Worm (Caenorhabditis elegans): Measurements from ENCODE around the gene sre-52.
A peak's percentile ranks its signal among the peaks of the same experiment; 100 is the strongest.

Gene sre-52

ce11 chrII:12339644-12340043 lies 4.1 kb downstream of the sre-52 start, which contains the start of gene sop-2:
Gene sop-2 (plus strand): TSS chrII:12339944.
- TF ChIP-seq skn-1 (tag; optimal IDR thresholded peaks at IDR 0.05) (no peak), mdl-1 (tag; optimal IDR thresholded peaks at IDR 0.05) (no peak), ZK546.5 (tag; optimal IDR thresholded peaks at IDR 0.05) (no peak), sma-3 (GFP tag; optimal IDR thresholded peaks at IDR 0.05) (no peak), nhr-10 (tag; optimal IDR thresholded peaks at IDR 0.05) (no peak), ztf-1 (GFP tag; conservative IDR thresholded peaks at IDR 0.05) (no peak), unc-55 (GFP tag; optimal IDR thresholded peaks at IDR 0.05) (no peak), unc-39 (tag; optimal IDR thresholded peaks at IDR 0.05) (no peak), aly-2 (tag; optimal IDR thresholded peaks at IDR 0.05) (no peak), F13H6.1 (tag; optimal IDR thresholded peaks at IDR 0.05) (no peak), C34F6.9 (tag; optimal IDR thresholded peaks at IDR 0.05) (no peak), nhr-23 (tag; optimal IDR thresholded peaks at IDR 0.05) (no peak), snpc-4 (tag; optimal IDR thresholded peaks at IDR 0.05) (no peak), nhr-77 (tag; optimal IDR thresholded peaks at IDR 0.05) (no peak)

DNA sequence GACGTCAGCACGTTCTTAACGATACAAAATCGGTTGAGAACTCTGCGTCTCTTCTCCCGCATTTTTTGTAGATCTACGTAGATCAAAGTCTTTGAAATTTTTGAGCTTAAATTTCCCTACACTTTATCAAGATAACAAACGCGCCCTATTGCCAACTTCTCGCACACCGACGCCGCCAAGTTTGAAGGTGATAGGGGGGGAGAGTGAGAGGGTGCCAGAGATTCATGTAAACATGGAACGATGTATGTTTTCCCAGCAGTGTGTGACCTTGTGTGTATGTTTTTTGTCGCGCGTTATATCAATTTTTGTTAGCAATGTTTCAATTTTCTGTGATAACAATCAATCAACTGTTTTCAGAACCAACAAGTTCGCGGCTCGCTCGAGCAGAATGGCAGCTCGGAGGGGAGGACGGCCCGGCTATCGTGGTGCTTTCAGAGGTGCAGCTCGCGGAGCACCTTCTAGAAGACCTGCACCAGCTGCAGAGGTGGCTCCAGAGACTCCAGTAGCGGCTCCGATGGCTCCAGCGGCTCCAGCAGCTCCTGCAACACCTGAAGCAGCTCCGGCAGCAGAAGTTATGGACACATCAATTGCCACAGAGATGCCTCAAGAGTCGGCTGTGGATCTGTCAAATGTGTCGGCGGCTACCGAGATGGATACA lies 6.2 kb downstream of the sre-52 start:
- TF ChIP-seq nhr-129 (tag; optimal IDR thresholded peaks at IDR 0.05) (peak; percentile 28), unc-55 (GFP tag; optimal IDR thresholded peaks at IDR 0.05) (peak; percentile 24), unc-39 (tag; optimal IDR thresholded peaks at IDR 0.05) (no peak), nhr-25 (tag; optimal IDR thresholded peaks at IDR 0.05) (peak; percentile 17)

- TF ChIP-seq nhr-237 (tag; optimal IDR thresholded peaks at IDR 0.05) (no peak), C34F6.9 (tag; optimal IDR thresholded peaks at IDR 0.05) (no peak), ceh-16 (tag; optimal IDR thresholded peaks at IDR 0.05) (no peak), crh-2 (tag; optimal IDR thresholded peaks at IDR 0.05) (no peak), nhr-12 (tag; optimal IDR thresholded peaks at IDR 0.05) (no peak)
Measured at ce11 chrII:12342928-12343327, 7.4 kb downstream of the sre-52 start.

- TF ChIP-seq nhr-25 (tag; optimal IDR thresholded peaks at IDR 0.05) (no peak), ztf-1 (GFP tag; conservative IDR thresholded peaks at IDR 0.05) (no peak), mab-5 (tag; optimal IDR thresholded peaks at IDR 0.05) (no peak), lsy-2 (tag; optimal IDR thresholded peaks at IDR 0.05) (no peak), nhr-12 (tag; optimal IDR thresholded peaks at IDR 0.05) (no peak), unc-55 (GFP tag; optimal IDR thresholded peaks at IDR 0.05) (no peak), gmeb-1 (tag; optimal IDR thresholded peaks at IDR 0.05) (no peak), unc-39 (tag; optimal IDR thresholded peaks at IDR 0.05) (no peak), snpc-4 (tag; optimal IDR thresholded peaks at IDR 0.05) (no peak), zag-1 (tag; optimal IDR thresholded peaks at IDR 0.05) (no peak)
Measured at ce11 chrII:12343710-12344109, 8.2 kb downstream of the sre-52 start.

- TF ChIP-seq nhr-129 (tag; optimal IDR thresholded peaks at IDR 0.05) (peak; percentile 11), F13H6.1 (tag; optimal IDR thresholded peaks at IDR 0.05) (peak; percentile 5), crh-2 (tag; optimal IDR thresholded peaks at IDR 0.05) (no peak)
Measured at ce11 chrII:12344787-12345186, 9.3 kb downstream of the sre-52 start, which contains the start of gene C44C11.6. Gene C44C11.6 (plus strand): TSS chrII:12344809.

DNA sequence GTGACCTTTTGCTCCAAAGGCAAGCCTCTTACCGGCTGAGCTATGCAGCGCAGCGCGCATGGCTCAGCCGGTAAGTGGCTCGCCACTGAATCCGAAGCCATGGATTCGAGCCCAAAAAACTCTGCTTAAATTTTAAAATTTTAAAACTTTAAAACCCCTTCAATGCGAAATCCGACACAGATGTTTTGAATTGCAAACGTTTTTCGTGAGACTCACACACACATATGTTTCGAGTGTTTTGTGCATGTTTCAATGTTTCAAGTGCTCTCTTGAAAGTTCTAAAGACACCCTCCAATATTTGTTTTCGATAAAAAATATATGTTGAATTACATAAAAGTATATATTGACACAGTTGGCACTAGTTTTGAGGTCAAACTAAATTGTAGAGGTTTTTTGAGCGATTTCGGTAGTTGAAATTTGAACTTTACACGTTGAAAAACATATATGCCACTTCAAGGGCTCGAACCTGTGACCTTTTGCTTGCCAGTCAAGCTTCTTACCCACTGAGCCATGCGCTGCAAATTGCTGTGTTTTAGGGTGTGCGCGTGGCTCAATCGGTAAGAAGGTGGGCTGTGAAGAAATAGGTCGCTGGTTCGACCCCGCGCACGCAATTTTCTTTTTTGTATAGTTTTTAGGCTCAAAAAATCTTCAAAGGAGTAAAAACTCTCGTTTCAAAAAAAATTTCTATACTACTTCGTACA lies 10.9 kb downstream of the sre-52 start:
- TF ChIP-seq ztf-11 (tag; optimal IDR thresholded peaks at IDR 0.05) (no peak), nhr-25 (tag; optimal IDR thresholded peaks at IDR 0.05) (no peak), nhr-6 (tag; optimal IDR thresholded peaks at IDR 0.05) (no peak), elt-1 (tag; optimal IDR thresholded peaks at IDR 0.05) (no peak), aly-2 (tag; optimal IDR thresholded peaks at IDR 0.05) (no peak), peb-1 (tag; optimal IDR thresholded peaks at IDR 0.05) (no peak), sma-9 (GFP tag; optimal IDR thresholded peaks at IDR 0.05) (no peak), sma-9 (tag; optimal IDR thresholded peaks at IDR 0.05) (no peak), zag-1 (tag; optimal IDR thresholded peaks at IDR 0.05) (no peak)
